Worm (Caenorhabditis elegans) whole organism, L1 larva: ENCODE measurements around the gene emb-1.

Experiments used
- Y116A8C.19 ChIP-seq: sonication (generic microtip); optimal IDR thresholded peaks from 2 replicates; lab custom pipeline; 2016; ENCODE audit warnings: missing compliant biosample characterization, missing genetic modification characterization, borderline replicate concordance
- aly-2 ChIP-seq: fragments of 150-350 bp; optimal IDR thresholded peaks from 2 replicates; lab custom pipeline; 2014; ENCODE audit warnings: missing biosample characterization, missing genetic modification characterization
- ama-1 ChIP-seq: fragments of 150-350 bp; optimal IDR thresholded peaks from 2 replicates; lab custom pipeline; 2014
- blmp-1 ChIP-seq: fragments of 150-350 bp; optimal IDR thresholded peaks from 2 replicates; lab custom pipeline; 2014; ENCODE audit warnings: missing biosample characterization, missing genetic modification characterization
- ceh-82 ChIP-seq, 3 experiments: fragments of 150-350 bp in 1 of 3; sonication (generic microtip) in 2 of 3; optimal IDR thresholded peaks; 2 replicates each; lab custom pipeline; 2014 to 2017; ENCODE audit warnings: missing biosample characterization in 3 of 3, missing genetic modification characterization in 3 of 3
- dsc-1 ChIP-seq: sonication (generic microtip); optimal IDR thresholded peaks from 2 replicates; lab custom pipeline; 2016; ENCODE audit warnings: mild to moderate bottlenecking, missing genetic modification characterization, missing compliant biosample characterization
- efl-1 ChIP-seq, 4 experiments: fragments of 150-350 bp; optimal IDR thresholded peaks in 3 of 4; peaks in 1 of 4; 1 replicate in 1 of 4; 2 replicates in 3 of 4; lab custom pipeline; 2014; ENCODE audit warnings: missing biosample characterization in 2 of 4, missing genetic modification characterization in 2 of 4, missing genetic modification reagents in 2 of 4
- egl-13 ChIP-seq: sonication (generic microtip); optimal IDR thresholded peaks from 2 replicates; lab custom pipeline; 2016; ENCODE audit warnings: missing genotype, missing genetic modification reagents, missing genetic modification characterization, missing compliant biosample characterization
- elt-3 ChIP-seq, 6 experiments: fragments of 150-350 bp in 1 of 6; sonication (generic microtip); optimal IDR thresholded peaks; 2 replicates each; lab custom pipeline; 2017 to 2018; ENCODE audit warnings: missing biosample characterization in 6 of 6, missing genetic modification characterization in 6 of 6, inconsistent platforms in 1 of 6
- fkh-10 ChIP-seq: sonication (generic microtip); optimal IDR thresholded peaks from 2 replicates; lab custom pipeline; 2017; ENCODE audit warnings: missing biosample characterization, missing genetic modification reagents, missing genetic modification characterization
- fkh-8 ChIP-seq: sonication (generic microtip); optimal IDR thresholded peaks from 2 replicates; lab custom pipeline; 2016; ENCODE audit warnings: mild to moderate bottlenecking, missing genetic modification characterization, missing compliant biosample characterization
- fos-1 ChIP-seq: fragments of 150-350 bp; optimal IDR thresholded peaks from 2 replicates; lab custom pipeline; 2014; ENCODE audit warnings: missing biosample characterization, missing genetic modification characterization
- grh-1 ChIP-seq: fragments of 200-800 bp; sonication (Bioruptor generic); IDR thresholded peaks from 2 replicates; pipeline ENCODE4 v1.3.6; 2022; ENCODE audit warnings: missing genetic modification reagents, missing genetic modification characterization, missing compliant biosample characterization
- hlh-17 ChIP-seq: fragments of 200-800 bp; sonication (Bioruptor generic); optimal IDR thresholded peaks from 2 replicates; lab custom pipeline; 2018; ENCODE audit warnings: missing genetic modification characterization, mild to moderate bottlenecking, missing compliant biosample characterization, moderate library complexity, borderline replicate concordance
- hlh-4 ChIP-seq: sonication (generic microtip); optimal IDR thresholded peaks from 2 replicates; lab custom pipeline; 2016; ENCODE audit warnings: mild to moderate bottlenecking, missing genetic modification characterization, missing compliant biosample characterization
- irx-1 ChIP-seq: sonication (generic microtip); optimal IDR thresholded peaks from 2 replicates; lab custom pipeline; 2016; ENCODE audit warnings: missing genetic modification characterization, missing compliant biosample characterization
- isw-1 ChIP-seq: fragments of 200-800 bp; sonication (Bioruptor generic); IDR thresholded peaks from 2 replicates; pipeline ENCODE4 v1.3.6; 2022; ENCODE audit warnings: missing genetic modification characterization, missing compliant biosample characterization
- lin-13 ChIP-seq: fragments of 150-350 bp; optimal IDR thresholded peaks from 2 replicates; lab custom pipeline; 2014; ENCODE audit warnings: missing biosample characterization, missing genetic modification reagents, missing genetic modification characterization
- lin-14 ChIP-seq: fragments of 200-800 bp; sonication (Bioruptor generic); optimal IDR thresholded peaks from 2 replicates; lab custom pipeline; 2018; ENCODE audit warnings: mild to moderate bottlenecking, missing genetic modification characterization, moderate library complexity, missing compliant biosample characterization
- lin-15B ChIP-seq: fragments of 150-350 bp; sonication (generic microtip); optimal IDR thresholded peaks from 3 replicates; lab custom pipeline; 2014; ENCODE audit warnings: missing biosample characterization, missing genetic modification characterization
- lin-35 ChIP-seq, 2 experiments: fragments of 150-350 bp; optimal IDR thresholded peaks; 2 replicates each; lab custom pipeline; 2014; ENCODE audit warnings: missing biosample characterization in 2 of 2, missing genetic modification characterization in 2 of 2, missing genetic modification reagents in 2 of 2
- lin-39 ChIP-seq: fragments of 150-350 bp; optimal IDR thresholded peaks from 2 replicates; lab custom pipeline; 2014; ENCODE audit warnings: missing biosample characterization, missing genetic modification reagents, missing genetic modification characterization
- lir-3 ChIP-seq: sonication (generic microtip); optimal IDR thresholded peaks from 2 replicates; lab custom pipeline; 2016; ENCODE audit warnings: mild to moderate bottlenecking, missing genetic modification characterization, moderate library complexity, missing compliant biosample characterization; ENCODE audit not compliant: poor library complexity
- mdl-1 ChIP-seq, 2 experiments: fragments of 150-350 bp; optimal IDR thresholded peaks; 2 replicates each; lab custom pipeline; 2014 to 2017; ENCODE audit warnings: missing biosample characterization in 2 of 2, missing genetic modification characterization in 2 of 2, inconsistent platforms in 1 of 2
- mef-2 ChIP-seq: fragments of 150-350 bp; optimal IDR thresholded peaks from 2 replicates; lab custom pipeline; 2014; ENCODE audit warnings: missing biosample characterization, missing genetic modification characterization
- mep-1 ChIP-seq: fragments of 150-350 bp; optimal IDR thresholded peaks from 2 replicates; lab custom pipeline; 2014; ENCODE audit warnings: missing biosample characterization, missing genetic modification characterization
- nhr-19 ChIP-seq: fragments of 200-800 bp; sonication (Bioruptor generic); conservative IDR thresholded peaks from 2 replicates; pipeline ENCODE4 v1.3.6; 2022; ENCODE audit warnings: missing genetic modification characterization, missing compliant biosample characterization
- nhr-28 ChIP-seq: fragments of 150-350 bp; optimal IDR thresholded peaks from 2 replicates; lab custom pipeline; 2014; ENCODE audit warnings: missing biosample characterization, missing genetic modification characterization
- nhr-47 ChIP-seq: sonication (generic microtip); optimal IDR thresholded peaks from 2 replicates; lab custom pipeline; 2016; ENCODE audit warnings: mild to moderate bottlenecking, missing genetic modification characterization, moderate library complexity, missing compliant biosample characterization
- nhr-84 ChIP-seq: sonication (generic microtip); optimal IDR thresholded peaks from 2 replicates; lab custom pipeline; 2017; ENCODE audit warnings: missing biosample characterization, missing genetic modification characterization
- nhr-85 ChIP-seq: sonication (generic microtip); peaks from one replicate; lab custom pipeline; 2016; ENCODE audit warnings: missing genetic modification characterization, inconsistent platforms, missing compliant biosample characterization
- nhr-90 ChIP-seq: sonication (generic microtip); optimal IDR thresholded peaks from 2 replicates; lab custom pipeline; 2016; ENCODE audit warnings: mild to moderate bottlenecking, missing genetic modification characterization, missing compliant biosample characterization; ENCODE audit not compliant: poor library complexity
- pag-3 ChIP-seq: sonication (generic microtip); optimal IDR thresholded peaks from 2 replicates; lab custom pipeline; 2017; ENCODE audit warnings: missing genetic modification characterization, mild to moderate bottlenecking, missing compliant biosample characterization, antibody characterized with exemption, borderline replicate concordance; ENCODE audit not compliant: insufficient read depth
- rnt-1 ChIP-seq: sonication (generic microtip); optimal IDR thresholded peaks from 2 replicates; lab custom pipeline; 2016; ENCODE audit warnings: mild to moderate bottlenecking, missing genetic modification characterization, moderate library complexity, missing compliant biosample characterization
- skn-1 ChIP-seq: fragments of 150-350 bp; optimal IDR thresholded peaks from 2 replicates; lab custom pipeline; 2014; ENCODE audit warnings: missing biosample characterization, missing genetic modification characterization
- sox-4 ChIP-seq: sonication (generic microtip); optimal IDR thresholded peaks from 2 replicates; lab custom pipeline; 2016; ENCODE audit warnings: missing genetic modification characterization, missing compliant biosample characterization
- sptf-1 ChIP-seq: fragments of 150-350 bp; optimal IDR thresholded peaks from 2 replicates; lab custom pipeline; 2014; ENCODE audit warnings: missing biosample characterization, missing genetic modification characterization
- swsn-7 ChIP-seq: sonication (generic microtip); optimal IDR thresholded peaks from 2 replicates; lab custom pipeline; 2016; ENCODE audit warnings: missing genetic modification characterization, missing compliant biosample characterization
- tlp-1 ChIP-seq: fragments of 150-350 bp; optimal IDR thresholded peaks from 2 replicates; lab custom pipeline; 2014; ENCODE audit warnings: missing biosample characterization, missing genetic modification characterization
- unc-130 ChIP-seq: fragments of 150-350 bp; optimal IDR thresholded peaks from 2 replicates; lab custom pipeline; 2017; ENCODE audit warnings: missing biosample characterization, missing genetic modification characterization, inconsistent platforms
- unc-98 ChIP-seq: fragments of 200-800 bp; sonication (Bioruptor generic); IDR thresholded peaks from 2 replicates; pipeline ENCODE4 v1.3.6; 2022; ENCODE audit warnings: missing genetic modification characterization, missing compliant biosample characterization
- vab-15 ChIP-seq: sonication (generic microtip); optimal IDR thresholded peaks from 2 replicates; lab custom pipeline; 2017; ENCODE audit warnings: missing genotype, mild to moderate bottlenecking, missing genetic modification characterization, missing compliant biosample characterization
- xbp-1 ChIP-seq: sonication (generic microtip); optimal IDR thresholded peaks from 2 replicates; lab custom pipeline; 2016; ENCODE audit warnings: missing genetic modification characterization, missing compliant biosample characterization
- zag-1 ChIP-seq: fragments of 150-350 bp; optimal IDR thresholded peaks from 2 replicates; lab custom pipeline; 2014; ENCODE audit warnings: missing biosample characterization, missing genetic modification characterization
- zip-4 ChIP-seq: fragments of 200-800 bp; sonication (Bioruptor generic); optimal IDR thresholded peaks from 2 replicates; lab custom pipeline; 2018; ENCODE audit warnings: mild to moderate bottlenecking, missing genetic modification characterization, moderate library complexity, missing compliant biosample characterization
- ztf-11 ChIP-seq, 2 experiments: sonication (generic microtip); optimal IDR thresholded peaks; 2 replicates each; lab custom pipeline; 2016 to 2017; ENCODE audit warnings: missing genetic modification characterization in 2 of 2, missing biosample characterization in 1 of 2, missing compliant biosample characterization in 1 of 2

emb-1 gene

ce11 chrIII:5162820-5163631 is 10.2 kb upstream of the emb-1 start, which contains the start of gene gars-1 (continued):
- peak; percentile 66 for TF ChIP-seq skn-1 (tag; lab: Kevin White, UChicago)
- peak; percentile 32 for TF ChIP-seq efl-1 (optimal IDR thresholded peaks at IDR 0.05; lab: Kevin White, UChicago)
- TF ChIP-seq efl-1 (GFP tag; optimal IDR thresholded peaks at IDR 0.05 in 1 of 2; lab: Kevin White, UChicago) = peak; percentile 40 to 80
- TF ChIP-seq lin-35 (GFP tag; optimal IDR thresholded peaks at IDR 0.05; lab: Kevin White, UChicago) = peak in 1 of 2 experiments; percentile 37
- peak; percentile 9 for TF ChIP-seq lin-15B (tag; lab: Kevin White, UChicago)
- no peak for TF ChIP-seq fkh-8 (tag; lab: Kevin White, UChicago)
- TF ChIP-seq lin-13 = peak; percentile 19
- TF ChIP-seq, all 84 proteins: peak for 15

ce11 chrIII:5165211-5165610 is 8.0 kb upstream of the emb-1 start, which contains the start of gene T10F2.2:
Gene T10F2.2 (minus strand): TSS chrIII:5165311.
- TF ChIP-seq nhr-47 = no peak
- no peak for TF ChIP-seq skn-1 (tag; lab: Kevin White, UChicago)
- no peak for TF ChIP-seq mef-2 (tag; lab: Kevin White, UChicago)
- TF ChIP-seq unc-98 (GFP tag; lab: Robert Waterston, UW) = no peak
- TF ChIP-seq zip-4 = no peak
- no peak for TF ChIP-seq aly-2 (tag; lab: Kevin White, UChicago)
- no peak for TF ChIP-seq mep-1 (tag; lab: Kevin White, UChicago)
- no peak for TF ChIP-seq nhr-28 (tag; lab: Kevin White, UChicago)
- no peak for TF ChIP-seq dsc-1 (tag; lab: Kevin White, UChicago)
- no peak for TF ChIP-seq nhr-19 (GFP tag; lab: Robert Waterston, UW)
- no peak for TF ChIP-seq grh-1
- no peak for TF ChIP-seq nhr-85 (tag; lab: Kevin White, UChicago)
- TF ChIP-seq unc-130 (tag; lab: Kevin White, UChicago) = no peak
- TF ChIP-seq vab-15 (tag; lab: Kevin White, UChicago) = no peak
- no peak for TF ChIP-seq fos-1 (tag; lab: Kevin White, UChicago)
- TF ChIP-seq hlh-17 (GFP tag; lab: Kevin White, UChicago) = no peak

- TF ChIP-seq lin-39 = no peak
- TF ChIP-seq ama-1 (lab: Kevin White, UChicago) = no peak
- TF ChIP-seq hlh-4 (tag; lab: Kevin White, UChicago) = no peak
- no peak for TF ChIP-seq lin-35 (GFP tag; optimal IDR thresholded peaks at IDR 0.05; lab: Kevin White, UChicago)
- no peak for TF ChIP-seq sptf-1
- no peak for TF ChIP-seq efl-1 (optimal IDR thresholded peaks at IDR 0.05; lab: Kevin White, UChicago)
- no peak for TF ChIP-seq efl-1 (GFP tag; optimal IDR thresholded peaks at IDR 0.05 in 1 of 2; lab: Kevin White, UChicago)
- no peak for TF ChIP-seq pag-3 (tag; lab: Kevin White, UChicago)
- TF ChIP-seq swsn-7 (tag; lab: Kevin White, UChicago) = no peak
- no peak for TF ChIP-seq irx-1
- TF ChIP-seq vab-15 (tag; lab: Kevin White, UChicago) = no peak
- no peak for TF ChIP-seq egl-13 (tag; lab: Kevin White, UChicago)
- no peak for TF ChIP-seq ceh-82 (tag; optimal IDR thresholded peaks at IDR 0.05; lab: Kevin White, UChicago)
- TF ChIP-seq lir-3 = no peak
- TF ChIP-seq blmp-1 (tag; lab: Kevin White, UChicago) = peak; percentile 81
- no peak for TF ChIP-seq fkh-10 (GFP tag; lab: Kevin White, UChicago)
- TF ChIP-seq isw-1 = no peak
- TF ChIP-seq mdl-1 (tag; optimal IDR thresholded peaks at IDR 0.05; lab: Kevin White, UChicago) = no peak
- no peak for TF ChIP-seq xbp-1 (tag; lab: Kevin White, UChicago)
- no peak for TF ChIP-seq zag-1 (tag; lab: Kevin White, UChicago)
- no peak for TF ChIP-seq ztf-11 (tag; optimal IDR thresholded peaks at IDR 0.05; lab: Kevin White, UChicago)
- TF ChIP-seq mef-2 (tag; lab: Kevin White, UChicago) = no peak
- TF ChIP-seq elt-3 (tag; optimal IDR thresholded peaks at IDR 0.05; lab: Kevin White, UChicago) = peak in 1 of 6 experiments; percentile 50
- TF ChIP-seq lin-14 (GFP tag; lab: Kevin White, UChicago) = no peak
- no peak for TF ChIP-seq nhr-90 (tag; lab: Kevin White, UChicago)
- no peak for TF ChIP-seq nhr-84 (tag; lab: Kevin White, UChicago)
- TF ChIP-seq Y116A8C.19 = no peak
- no peak for TF ChIP-seq nhr-19 (GFP tag; lab: Robert Waterston, UW)
- no peak for TF ChIP-seq rnt-1 (tag; lab: Kevin White, UChicago)
- TF ChIP-seq sox-4 (tag; lab: Kevin White, UChicago) = no peak
- TF ChIP-seq tlp-1 (tag; lab: Kevin White, UChicago) = no peak
These were observed 7.5 kb upstream of the emb-1 start for ce11 chrIII:5165745-5166144.
